Worm (Caenorhabditis elegans) whole organism, early embryonic: ENCODE data around the gene hsp-16.2.

Experiments used
- B0310.2 ChIP-seq: sonication (generic microtip); optimal IDR thresholded peaks from 2 replicates; lab custom pipeline; 2016; ENCODE audit warnings: mild to moderate bottlenecking, missing genetic modification characterization, missing compliant biosample characterization
- F13C5.2 ChIP-seq: sonication (generic microtip); optimal IDR thresholded peaks from 2 replicates; lab custom pipeline; 2017; ENCODE audit warnings: mild to moderate bottlenecking, missing genetic modification characterization, inconsistent platforms, missing compliant biosample characterization
- aly-1 ChIP-seq: sonication (generic microtip); optimal IDR thresholded peaks from 2 replicates; lab custom pipeline; 2016; ENCODE audit warnings: missing genetic modification characterization, missing compliant biosample characterization
- ama-1 ChIP-seq: fragments of 150-350 bp; optimal IDR thresholded peaks from 2 replicates; lab custom pipeline; 2014
- ceh-36 ChIP-seq: sonication (generic microtip); optimal IDR thresholded peaks from 2 replicates; lab custom pipeline; 2016; ENCODE audit warnings: missing genetic modification characterization, inconsistent platforms, missing compliant biosample characterization
- flt-1 ChIP-seq: fragments of 200-800 bp; sonication (Bioruptor generic); IDR thresholded peaks from 2 replicates; pipeline ENCODE4 v1.3.6; 2022; ENCODE audit warnings: missing genetic modification characterization, missing compliant biosample characterization
- hmg-4 ChIP-seq: fragments of 200-800 bp; sonication (Bioruptor generic); optimal IDR thresholded peaks from 2 replicates; lab custom pipeline; 2018; ENCODE audit warnings: mild to moderate bottlenecking, missing genetic modification characterization, missing compliant biosample characterization
- hnd-1 ChIP-seq: sonication (generic microtip); optimal IDR thresholded peaks from 2 replicates; lab custom pipeline; 2016; ENCODE audit warnings: missing genetic modification characterization, missing compliant biosample characterization
- pes-1 ChIP-seq: fragments of 200-800 bp; sonication (Bioruptor generic); IDR thresholded peaks from 2 replicates; pipeline ENCODE4 v1.3.6; 2022; ENCODE audit warnings: missing genetic modification reagents, missing genetic modification characterization, missing compliant biosample characterization
- scrt-1 ChIP-seq: fragments of 200-800 bp; sonication (Bioruptor generic); IDR thresholded peaks from 2 replicates; pipeline ENCODE4 v1.3.6; 2022; ENCODE audit warnings: missing genetic modification characterization, missing compliant biosample characterization
- sea-1 ChIP-seq: fragments of 200-800 bp; sonication (Bioruptor generic); conservative IDR thresholded peaks from 2 replicates; pipeline ENCODE4 v1.3.6; 2022; ENCODE audit warnings: missing genetic modification characterization, missing compliant biosample characterization
- tbx-11 ChIP-seq: fragments of 200-800 bp; sonication (Bioruptor generic); IDR thresholded peaks from 2 replicates; pipeline ENCODE4 v1.3.6; 2022; ENCODE audit warnings: missing genetic modification characterization, missing compliant biosample characterization
- tbx-37 ChIP-seq: fragments of 200-800 bp; sonication (Bioruptor generic); conservative IDR thresholded peaks from 2 replicates; pipeline ENCODE4 v1.3.6; 2022; ENCODE audit warnings: missing genetic modification reagents, missing genetic modification characterization, missing compliant biosample characterization
- tra-4 ChIP-seq: sonication (generic microtip); optimal IDR thresholded peaks from 2 replicates; lab custom pipeline; 2017; ENCODE audit warnings: missing genetic modification characterization, missing compliant biosample characterization

DNA sequence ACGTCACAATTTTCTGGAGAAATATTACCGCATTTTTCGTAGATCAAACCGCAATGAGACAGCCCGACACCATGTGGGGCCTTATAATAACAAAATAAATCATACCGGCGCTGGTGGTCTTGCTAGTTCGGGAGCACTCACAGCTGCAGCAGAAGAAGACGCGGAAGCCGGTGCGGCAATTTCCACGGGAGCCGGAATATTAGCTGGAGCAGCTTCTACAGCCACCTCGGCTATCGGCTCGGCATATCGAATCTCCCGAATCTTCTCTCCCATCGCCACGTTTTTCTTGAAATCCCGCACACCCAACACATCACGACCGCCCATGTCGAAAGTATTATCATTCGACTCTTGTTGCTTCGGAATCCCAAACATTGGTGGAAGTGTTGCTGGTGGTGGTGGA, 19.8 kb upstream of the hsp-16.2 start:
- TF ChIP-seq pes-1 (GFP tag; lab: Robert Waterston, UW) (no peak), ama-1 (no peak), flt-1 (no peak), scrt-1 (no peak), tra-4 (no peak), hnd-1 (tag; lab: Kevin White, UChicago) (no peak), sea-1 (GFP tag; lab: Robert Waterston, UW) (no peak), F13C5.2 (tag; lab: Kevin White, UChicago) (no peak), tbx-11 (GFP tag; lab: Robert Waterston, UW) (no peak), aly-1 (tag; lab: Kevin White, UChicago) (no peak), tbx-37 (GFP tag; lab: Robert Waterston, UW) (no peak), ceh-36 (tag; lab: Kevin White, UChicago) (no peak), B0310.2 (tag; lab: Kevin White, UChicago) (no peak), hmg-4 (GFP tag; lab: Kevin White, UChicago) (no peak)
